Fruit fly (Drosophila melanogaster): ENCODE measurements around the gene CG43392.
A peak's percentile ranks its signal among the peaks of the same experiment; 100 is the strongest.

The CG43392 gene

DNA sequence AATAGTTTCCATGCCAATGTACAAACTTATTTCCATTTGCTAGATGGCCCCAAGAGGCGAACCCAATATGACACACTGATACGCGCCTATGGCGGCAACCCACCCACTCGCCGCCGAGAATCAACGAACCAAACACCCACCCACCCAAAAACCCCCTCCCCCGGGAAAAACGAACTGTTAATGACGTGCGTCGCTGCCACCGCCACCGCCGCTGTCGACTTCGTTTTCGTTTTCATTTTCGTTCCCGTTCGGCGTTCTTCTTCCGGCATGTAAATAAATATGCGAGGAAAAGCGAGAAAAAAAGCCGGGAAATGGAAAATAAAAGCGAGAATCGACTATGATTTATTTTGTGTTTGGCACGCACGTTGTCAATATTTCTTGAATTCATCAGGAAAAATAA lies 21.6 kb upstream of the CG43392 start (continued):
- TF ChIP-seq CG9609 (GFP tag; optimal IDR thresholded peaks at IDR 0.05), result no peak
- no peak for TF ChIP-seq vnd (GFP tag; IDR thresholded peaks at IDR 0.05; ENCODE audit: partially characterized antibody)
- no peak for TF ChIP-seq CG11456 (GFP tag; IDR thresholded peaks at IDR 0.05)
- no peak for TF ChIP-seq CTCF (GFP tag; optimal IDR thresholded peaks at IDR 0.05)
- TF ChIP-seq ftz-f1 (GFP tag; optimal IDR thresholded peaks at IDR 0.05), result no peak
- TF ChIP-seq CG7786 (GFP tag; optimal IDR thresholded peaks at IDR 0.05), result no peak
- no peak for TF ChIP-seq NC2β (GFP tag; optimal IDR thresholded peaks at IDR 0.05)
- no peak for TF ChIP-seq insv (GFP tag; optimal IDR thresholded peaks at IDR 0.05)
- TF ChIP-seq Dek (tag; optimal IDR thresholded peaks at IDR 0.05), result no peak
- TF ChIP-seq her (GFP tag; optimal IDR thresholded peaks at IDR 0.05), result no peak
- TF ChIP-seq Atf6 (GFP tag; IDR thresholded peaks at IDR 0.05), result no peak
- peak; percentile 97 for TF ChIP-seq sr (GFP tag; IDR thresholded peaks at IDR 0.05)
- peak; percentile 71 for TF ChIP-seq crol (GFP tag; IDR thresholded peaks at IDR 0.05)
- TF ChIP-seq CG11093 (GFP tag; IDR thresholded peaks at IDR 0.05), result no peak
- TF ChIP-seq CG1832 (GFP tag; optimal IDR thresholded peaks at IDR 0.05), result no peak
- TF ChIP-seq sens (GFP tag), result no peak
- TF ChIP-seq CG9797 (GFP tag; optimal IDR thresholded peaks at IDR 0.05), result no peak
- TF ChIP-seq CG10431 (GFP tag; optimal IDR thresholded peaks at IDR 0.05), result no peak
- TF ChIP-seq CG14014 (GFP tag; IDR thresholded peaks at IDR 0.05), result no peak
- no peak for TF ChIP-seq nerfin-2 (GFP tag; IDR thresholded peaks at IDR 0.05; ENCODE audit: partially characterized antibody)
- no peak for TF ChIP-seq ERR (GFP tag; optimal IDR thresholded peaks at IDR 0.05)
- no peak for TF ChIP-seq CG3995 (GFP tag; optimal IDR thresholded peaks at IDR 0.05)
- TF ChIP-seq tx (GFP tag; optimal IDR thresholded peaks at IDR 0.05), result no peak
- TF ChIP-seq dmrt99B (tag; optimal IDR thresholded peaks at IDR 0.05), result no peak
- TF ChIP-seq CG4730 (GFP tag; IDR thresholded peaks at IDR 0.05), result no peak
- no peak for TF ChIP-seq hth (optimal IDR thresholded peaks at IDR 0.05)
- peak; percentile 89 for TF ChIP-seq Deaf1 (tag; optimal IDR thresholded peaks at IDR 0.05)
- no peak for TF ChIP-seq Poxn (GFP tag; IDR thresholded peaks at IDR 0.05)
- TF ChIP-seq ac (GFP tag; optimal IDR thresholded peaks at IDR 0.05), result no peak
- TF ChIP-seq CG17359 (tag; optimal IDR thresholded peaks at IDR 0.05), result no peak
- no peak for TF ChIP-seq Gug (GFP tag; IDR thresholded peaks at IDR 0.05)
- TF ChIP-seq CG13287 (GFP tag; IDR thresholded peaks at IDR 0.05; ENCODE audit: partially characterized antibody), result no peak
- no peak for TF ChIP-seq CG17612 (GFP tag; IDR thresholded peaks at IDR 0.05)
- TF ChIP-seq CG11695 (GFP tag; IDR thresholded peaks at IDR 0.05), result no peak
- TF ChIP-seq prd (optimal IDR thresholded peaks at IDR 0.05), result no peak
- no peak for TF ChIP-seq prd (GFP tag; IDR thresholded peaks at IDR 0.05)
- peak; percentile 59 for TF ChIP-seq CG10543 (GFP tag; optimal IDR thresholded peaks at IDR 0.05)
- 0 out of 3 replicates have a peak, but pooled peaks have one; percentile 12 for TF ChIP-seq CG16813 (GFP tag; IDR thresholded peaks at IDR 0.05; ENCODE audit: partially characterized antibody)
- TF ChIP-seq abd-A (tag; optimal IDR thresholded peaks at IDR 0.05), result peak; percentile 83
- TF ChIP-seq nom (GFP tag; optimal IDR thresholded peaks at IDR 0.05), result no peak
- no peak for TF ChIP-seq vvl (GFP tag; IDR thresholded peaks at IDR 0.05)
- TF ChIP-seq Rfx (GFP tag; IDR thresholded peaks at IDR 0.05), result peak; percentile 32; the same call in 1 of the 2 replicates
- TF ChIP-seq CG10654 (GFP tag; optimal IDR thresholded peaks at IDR 0.05), result no peak
- no peak for TF ChIP-seq Neu2 (GFP tag; optimal IDR thresholded peaks at IDR 0.05; ENCODE audit: borderline replicate concordance)
- TF ChIP-seq dm (GFP tag; optimal IDR thresholded peaks at IDR 0.05), result no peak
- TF ChIP-seq CG30020 (tag; optimal IDR thresholded peaks at IDR 0.05), result no peak
- no peak for TF ChIP-seq Rx (GFP tag; IDR thresholded peaks at IDR 0.05)

Measured in whole organism, embryonic.